Worm (Caenorhabditis elegans): ENCODE data around the gene F58D12.1.
"Not testable (repeated sequence)": the region's sequence is repeated elsewhere in the genome, so short reads cannot be mapped to it uniquely, and the experiment has no call there.

F58D12.1 gene

ce11 chrV:14049274-14049673 lies at the start of gene F58D12.1:
Gene F58D12.1 (plus strand): TSS chrV:14049574.
- not testable (repeated sequence) for TF ChIP-seq ztf-29 (GFP tag; IDR thresholded peaks at IDR 0.05); ref-1 (GFP tag; conservative IDR thresholded peaks at IDR 0.05); klf-2 (GFP tag; conservative IDR thresholded peaks at IDR 0.05)

- no peak for TF ChIP-seq T22C8.4 (GFP tag; IDR thresholded peaks at IDR 0.05)
- no peak for TF ChIP-seq flt-1 (GFP tag; IDR thresholded peaks at IDR 0.05)
- no peak for TF ChIP-seq med-1 (GFP tag; optimal IDR thresholded peaks at IDR 0.05; ENCODE audit: insufficient read depth)
- no peak for TF ChIP-seq klf-2 (GFP tag; conservative IDR thresholded peaks at IDR 0.05)
- TF ChIP-seq ztf-23 (GFP tag; IDR thresholded peaks at IDR 0.05) = no peak
- no peak for TF ChIP-seq ref-1 (GFP tag; conservative IDR thresholded peaks at IDR 0.05)
- no peak for TF ChIP-seq tab-1 (GFP tag; IDR thresholded peaks at IDR 0.05)
- TF ChIP-seq ztf-29 (GFP tag; IDR thresholded peaks at IDR 0.05) = no peak
- no peak for TF ChIP-seq cog-1 (tag; optimal IDR thresholded peaks at IDR 0.05)
Observed at ce11 chrV:14001929-14002328, 47.4 kb upstream of the F58D12.1 start.

ce11 chrV:14002402-14002801 lies 47.0 kb upstream of the F58D12.1 start:
- TF ChIP-seq cog-1 (tag; optimal IDR thresholded peaks at IDR 0.05) = peak; percentile 24
- no peak for TF ChIP-seq med-1 (GFP tag; optimal IDR thresholded peaks at IDR 0.05; ENCODE audit: insufficient read depth)

- TF ChIP-seq tab-1 (GFP tag; IDR thresholded peaks at IDR 0.05) (no peak), T22C8.4 (GFP tag; IDR thresholded peaks at IDR 0.05) (no peak), flt-1 (GFP tag; IDR thresholded peaks at IDR 0.05) (no peak)
Observed at ce11 chrV:14003587-14004156, 45.7 kb upstream of the F58D12.1 start.

ce11 chrV:14004342-14004741 lies 45.0 kb upstream of the F58D12.1 start:
- TF ChIP-seq med-1 (GFP tag; optimal IDR thresholded peaks at IDR 0.05; ENCODE audit: insufficient read depth) (no peak), T22C8.4 (GFP tag; IDR thresholded peaks at IDR 0.05) (no peak)

- TF ChIP-seq med-1 (GFP tag; optimal IDR thresholded peaks at IDR 0.05; ENCODE audit: insufficient read depth) (no peak), tab-1 (GFP tag; IDR thresholded peaks at IDR 0.05) (no peak), klf-2 (GFP tag; conservative IDR thresholded peaks at IDR 0.05) (no peak), ztf-29 (GFP tag; IDR thresholded peaks at IDR 0.05) (no peak), cog-1 (tag; optimal IDR thresholded peaks at IDR 0.05) (no peak), ztf-23 (GFP tag; IDR thresholded peaks at IDR 0.05) (no peak), ref-1 (GFP tag; conservative IDR thresholded peaks at IDR 0.05) (no peak), T22C8.4 (GFP tag; IDR thresholded peaks at IDR 0.05) (no peak), flt-1 (GFP tag; IDR thresholded peaks at IDR 0.05) (no peak)
Observed at ce11 chrV:14005812-14006211, 43.6 kb upstream of the F58D12.1 start, which contains the start of gene ric-7. Gene ric-7 (minus strand): TSS chrV:14005912.

ce11 chrV:14006819-14007218 lies 42.6 kb upstream of the F58D12.1 start:
- TF ChIP-seq flt-1 (GFP tag; IDR thresholded peaks at IDR 0.05) (0 out of 2 replicates have a peak, but pooled peaks have one; percentile 4), cog-1 (tag; optimal IDR thresholded peaks at IDR 0.05) (no peak)

- TF ChIP-seq flt-1 (GFP tag; IDR thresholded peaks at IDR 0.05) = no peak
- TF ChIP-seq T22C8.4 (GFP tag; IDR thresholded peaks at IDR 0.05) = 0 out of 2 replicates have a peak, but pooled peaks have one; percentile 10
- no peak for TF ChIP-seq ref-1 (GFP tag; conservative IDR thresholded peaks at IDR 0.05)
- TF ChIP-seq tab-1 (GFP tag; IDR thresholded peaks at IDR 0.05) = no peak
Observed at ce11 chrV:14008353-14008859, 41.0 kb upstream of the F58D12.1 start.

ce11 chrV:14010021-14010420 lies 39.4 kb upstream of the F58D12.1 start:
- TF ChIP-seq flt-1 (GFP tag; IDR thresholded peaks at IDR 0.05) = no peak
- TF ChIP-seq tab-1 (GFP tag; IDR thresholded peaks at IDR 0.05) = no peak

- TF ChIP-seq ref-1 (GFP tag; conservative IDR thresholded peaks at IDR 0.05) = no peak
- TF ChIP-seq ztf-23 (GFP tag; IDR thresholded peaks at IDR 0.05) = 0 out of 2 replicates have a peak, but pooled peaks have one; percentile 33
- no peak for TF ChIP-seq klf-2 (GFP tag; conservative IDR thresholded peaks at IDR 0.05)
- TF ChIP-seq flt-1 (GFP tag; IDR thresholded peaks at IDR 0.05) = 0 out of 2 replicates have a peak, but pooled peaks have one; percentile 18
Observed at ce11 chrV:14011427-14011826, 37.9 kb upstream of the F58D12.1 start.

ce11 chrV:14012002-14012554 lies 37.3 kb upstream of the F58D12.1 start, which contains the start of the genes ddx-17 and aip-1:
Gene ddx-17 (minus strand): TSS chrV:14012052.
Gene aip-1 (plus strand): TSS chrV:14012333.
- TF ChIP-seq flt-1 (GFP tag; IDR thresholded peaks at IDR 0.05) = no peak
- TF ChIP-seq ztf-29 (GFP tag; IDR thresholded peaks at IDR 0.05) = no peak
- no peak for TF ChIP-seq med-1 (GFP tag; optimal IDR thresholded peaks at IDR 0.05; ENCODE audit: insufficient read depth)
- peak; percentile 20 for TF ChIP-seq cog-1 (tag; optimal IDR thresholded peaks at IDR 0.05)

- no peak for TF ChIP-seq ztf-29 (GFP tag; IDR thresholded peaks at IDR 0.05)
- TF ChIP-seq ztf-23 (GFP tag; IDR thresholded peaks at IDR 0.05) = no peak
- no peak for TF ChIP-seq med-1 (GFP tag; optimal IDR thresholded peaks at IDR 0.05; ENCODE audit: insufficient read depth)
- TF ChIP-seq flt-1 (GFP tag; IDR thresholded peaks at IDR 0.05) = no peak
- TF ChIP-seq klf-2 (GFP tag; conservative IDR thresholded peaks at IDR 0.05) = no peak
- no peak for TF ChIP-seq ref-1 (GFP tag; conservative IDR thresholded peaks at IDR 0.05)
- no peak for TF ChIP-seq tab-1 (GFP tag; IDR thresholded peaks at IDR 0.05)
- TF ChIP-seq T22C8.4 (GFP tag; IDR thresholded peaks at IDR 0.05) = no peak
- no peak for TF ChIP-seq cog-1 (tag; optimal IDR thresholded peaks at IDR 0.05)
Observed at ce11 chrV:14013638-14014037, 35.7 kb upstream of the F58D12.1 start.
